Fruit fly (Drosophila melanogaster): ENCODE data around the gene CG12608.

- TF ChIP-seq psq (optimal IDR thresholded peaks at IDR 0.05) (no peak), Myc (optimal IDR thresholded peaks at IDR 0.05) (no peak), h (optimal IDR thresholded peaks at IDR 0.05) (no peak), ttk (optimal IDR thresholded peaks at IDR 0.05) (no peak), Sin3A (optimal IDR thresholded peaks at IDR 0.05) (no peak)
Observed at dm6 chrX:15298298-15299069, 45.9 kb downstream of the CG12608 start.
